Worm (Caenorhabditis elegans): ENCODE results near the gene srd-66.

ce11 chrIII:2021495-2021894, 39.0 kb upstream of the srd-66 start, which contains the start of gene ckr-2:
- no peak for TF ChIP-seq med-1 (GFP tag; optimal IDR thresholded peaks at IDR 0.05; ENCODE audit: insufficient read depth)
- TF ChIP-seq tab-1 (GFP tag; IDR thresholded peaks at IDR 0.05), result no peak
- no peak for TF ChIP-seq ref-1 (GFP tag; conservative IDR thresholded peaks at IDR 0.05)
